Worm (Caenorhabditis elegans): ENCODE data around the gene C07B5.3.

C07B5.3 gene

DNA sequence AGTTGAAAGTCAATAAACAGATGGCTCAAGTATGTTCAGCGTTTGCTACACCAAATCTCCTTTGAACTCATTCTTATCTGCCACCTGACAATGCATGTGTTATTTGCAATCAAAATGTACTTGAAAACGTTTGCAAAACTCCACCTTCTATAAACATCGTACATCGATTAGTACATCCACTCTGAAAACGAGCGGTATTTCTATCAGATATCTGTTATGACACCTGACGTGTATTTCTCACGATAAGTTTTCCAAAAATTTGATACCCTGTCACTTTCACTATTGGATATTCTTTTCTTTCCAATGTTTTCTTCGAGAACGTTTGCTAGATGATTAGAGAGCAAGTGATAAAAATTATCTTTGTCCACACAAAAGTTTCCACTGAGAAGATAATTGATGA lies 21.4 kb upstream of the C07B5.3 start:
- TF ChIP-seq ets-7 (tag; optimal IDR thresholded peaks at IDR 0.05) (no peak), F13C5.2 (tag; optimal IDR thresholded peaks at IDR 0.05) (no peak), tbx-37 (GFP tag; conservative IDR thresholded peaks at IDR 0.05) (no peak), hnd-1 (tag; optimal IDR thresholded peaks at IDR 0.05) (no peak), scrt-1 (GFP tag; IDR thresholded peaks at IDR 0.05) (no peak), hmbx-1 (tag; optimal IDR thresholded peaks at IDR 0.05) (no peak), B0310.2 (tag; optimal IDR thresholded peaks at IDR 0.05) (no peak), aly-1 (tag; optimal IDR thresholded peaks at IDR 0.05) (no peak), sea-1 (GFP tag; conservative IDR thresholded peaks at IDR 0.05) (no peak), ceh-13 (GFP tag; optimal IDR thresholded peaks at IDR 0.05) (no peak), flt-1 (GFP tag; IDR thresholded peaks at IDR 0.05) (no peak), pes-1 (GFP tag; IDR thresholded peaks at IDR 0.05) (no peak), tra-4 (tag; optimal IDR thresholded peaks at IDR 0.05) (no peak), ceh-36 (tag; optimal IDR thresholded peaks at IDR 0.05) (no peak), hmg-4 (GFP tag; optimal IDR thresholded peaks at IDR 0.05) (no peak), tbx-11 (GFP tag; IDR thresholded peaks at IDR 0.05) (no peak)

DNA sequence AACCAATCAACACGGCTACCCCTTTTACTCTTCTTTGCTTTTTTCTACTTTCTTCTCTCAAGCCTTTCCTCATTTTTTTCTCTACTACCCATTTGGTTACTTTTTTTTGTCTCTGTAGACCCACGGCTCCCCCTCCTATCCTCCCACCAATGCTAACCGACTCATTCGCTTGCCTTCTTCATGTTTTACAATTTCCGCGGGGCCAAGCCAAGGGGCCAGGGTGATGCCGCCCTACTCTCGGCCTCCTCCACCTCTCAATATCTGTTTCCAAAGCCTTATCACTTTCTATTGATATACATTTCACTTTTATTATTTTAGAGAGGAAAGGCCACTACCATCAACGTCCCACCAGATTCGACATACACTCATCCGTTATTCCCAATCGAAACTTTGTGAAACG lies 20.3 kb upstream of the C07B5.3 start, which contains the start of gene F49E2.5:
F49E2.5 (plus strand) TSS at position 301 of the 400 bp plus-strand sequence.
- TF ChIP-seq ets-7 (tag; optimal IDR thresholded peaks at IDR 0.05), result no peak
- no peak for TF ChIP-seq aly-1 (tag; optimal IDR thresholded peaks at IDR 0.05)
- TF ChIP-seq F13C5.2 (tag; optimal IDR thresholded peaks at IDR 0.05), result no peak
- TF ChIP-seq hmbx-1 (tag; optimal IDR thresholded peaks at IDR 0.05), result no peak
- TF ChIP-seq ceh-13 (GFP tag; optimal IDR thresholded peaks at IDR 0.05), result no peak
- no peak for TF ChIP-seq tra-4 (tag; optimal IDR thresholded peaks at IDR 0.05)
- TF ChIP-seq sea-1 (GFP tag; conservative IDR thresholded peaks at IDR 0.05), result no peak
- TF ChIP-seq pes-1 (GFP tag; IDR thresholded peaks at IDR 0.05), result no peak
- no peak for TF ChIP-seq scrt-1 (GFP tag; IDR thresholded peaks at IDR 0.05)
- no peak for TF ChIP-seq tbx-37 (GFP tag; conservative IDR thresholded peaks at IDR 0.05)
- no peak for TF ChIP-seq B0310.2 (tag; optimal IDR thresholded peaks at IDR 0.05)
- no peak for TF ChIP-seq ama-1 (optimal IDR thresholded peaks at IDR 0.05)
- no peak for TF ChIP-seq hnd-1 (tag; optimal IDR thresholded peaks at IDR 0.05)

- TF ChIP-seq aly-1 (tag; optimal IDR thresholded peaks at IDR 0.05) (no peak), ceh-36 (tag; optimal IDR thresholded peaks at IDR 0.05) (no peak), ets-7 (tag; optimal IDR thresholded peaks at IDR 0.05) (no peak), hnd-1 (tag; optimal IDR thresholded peaks at IDR 0.05) (no peak), ama-1 (optimal IDR thresholded peaks at IDR 0.05) (no peak), tbx-37 (GFP tag; conservative IDR thresholded peaks at IDR 0.05) (no peak)
These were observed 17.4 kb upstream of the C07B5.3 start for ce11 chrX:9540464-9540863.

ce11 chrX:9539294-9540030 lies 16.4 kb upstream of the C07B5.3 start, which contains the start of gene nuc-1:
TSS of gene nuc-1 (plus strand) at chrX:9539905.
- TF ChIP-seq aly-1 (tag; optimal IDR thresholded peaks at IDR 0.05), result no peak
- TF ChIP-seq sea-1 (GFP tag; conservative IDR thresholded peaks at IDR 0.05), result no peak
- no peak for TF ChIP-seq tbx-11 (GFP tag; IDR thresholded peaks at IDR 0.05)
- TF ChIP-seq B0310.2 (tag; optimal IDR thresholded peaks at IDR 0.05), result no peak
- no peak for TF ChIP-seq ceh-13 (GFP tag; optimal IDR thresholded peaks at IDR 0.05)
- no peak for TF ChIP-seq pes-1 (GFP tag; IDR thresholded peaks at IDR 0.05)
- TF ChIP-seq ceh-36 (tag; optimal IDR thresholded peaks at IDR 0.05), result no peak
- TF ChIP-seq ama-1 (optimal IDR thresholded peaks at IDR 0.05), result no peak
- no peak for TF ChIP-seq hnd-1 (tag; optimal IDR thresholded peaks at IDR 0.05)
- no peak for TF ChIP-seq scrt-1 (GFP tag; IDR thresholded peaks at IDR 0.05)
- TF ChIP-seq hmbx-1 (tag; optimal IDR thresholded peaks at IDR 0.05), result no peak
- no peak for TF ChIP-seq tbx-37 (GFP tag; conservative IDR thresholded peaks at IDR 0.05)
- no peak for TF ChIP-seq flt-1 (GFP tag; IDR thresholded peaks at IDR 0.05)
- no peak for TF ChIP-seq ets-7 (tag; optimal IDR thresholded peaks at IDR 0.05)
- TF ChIP-seq hmg-4 (GFP tag; optimal IDR thresholded peaks at IDR 0.05), result no peak
- no peak for TF ChIP-seq F13C5.2 (tag; optimal IDR thresholded peaks at IDR 0.05)
- no peak for TF ChIP-seq tra-4 (tag; optimal IDR thresholded peaks at IDR 0.05)

ce11 chrX:9537538-9538172 lies 14.6 kb upstream of the C07B5.3 start:
- no peak for TF ChIP-seq ceh-36 (tag; optimal IDR thresholded peaks at IDR 0.05)
- no peak for TF ChIP-seq hnd-1 (tag; optimal IDR thresholded peaks at IDR 0.05)

- TF ChIP-seq hnd-1 (tag; optimal IDR thresholded peaks at IDR 0.05), result no peak
- no peak for TF ChIP-seq F13C5.2 (tag; optimal IDR thresholded peaks at IDR 0.05)
- no peak for TF ChIP-seq ceh-13 (GFP tag; optimal IDR thresholded peaks at IDR 0.05)
- no peak for TF ChIP-seq sea-1 (GFP tag; conservative IDR thresholded peaks at IDR 0.05)
- TF ChIP-seq ets-7 (tag; optimal IDR thresholded peaks at IDR 0.05), result no peak
- no peak for TF ChIP-seq ceh-36 (tag; optimal IDR thresholded peaks at IDR 0.05)
- TF ChIP-seq tbx-11 (GFP tag; IDR thresholded peaks at IDR 0.05), result no peak
- TF ChIP-seq ama-1 (optimal IDR thresholded peaks at IDR 0.05), result no peak
- no peak for TF ChIP-seq hmg-4 (GFP tag; optimal IDR thresholded peaks at IDR 0.05)
- TF ChIP-seq flt-1 (GFP tag; IDR thresholded peaks at IDR 0.05), result no peak
- no peak for TF ChIP-seq B0310.2 (tag; optimal IDR thresholded peaks at IDR 0.05)
- no peak for TF ChIP-seq pes-1 (GFP tag; IDR thresholded peaks at IDR 0.05)
- no peak for TF ChIP-seq hmbx-1 (tag; optimal IDR thresholded peaks at IDR 0.05)
- no peak for TF ChIP-seq aly-1 (tag; optimal IDR thresholded peaks at IDR 0.05)
- TF ChIP-seq tbx-37 (GFP tag; conservative IDR thresholded peaks at IDR 0.05), result no peak
These were observed 13.6 kb upstream of the C07B5.3 start, which contains the start of gene C07B5.8 for ce11 chrX:9536665-9537064. TSS of gene C07B5.8 (minus strand) at chrX:9536765.

- TF ChIP-seq hnd-1 (tag; optimal IDR thresholded peaks at IDR 0.05) (no peak), tra-4 (tag; optimal IDR thresholded peaks at IDR 0.05) (no peak), scrt-1 (GFP tag; IDR thresholded peaks at IDR 0.05) (no peak), B0310.2 (tag; optimal IDR thresholded peaks at IDR 0.05) (no peak), pes-1 (GFP tag; IDR thresholded peaks at IDR 0.05) (no peak), ceh-13 (GFP tag; optimal IDR thresholded peaks at IDR 0.05) (no peak), aly-1 (tag; optimal IDR thresholded peaks at IDR 0.05) (no peak), flt-1 (GFP tag; IDR thresholded peaks at IDR 0.05) (no peak), tbx-11 (GFP tag; IDR thresholded peaks at IDR 0.05) (no peak), F13C5.2 (tag; optimal IDR thresholded peaks at IDR 0.05) (no peak), hmbx-1 (tag; optimal IDR thresholded peaks at IDR 0.05) (no peak), hmg-4 (GFP tag; optimal IDR thresholded peaks at IDR 0.05) (no peak), ceh-36 (tag; optimal IDR thresholded peaks at IDR 0.05) (no peak), ets-7 (tag; optimal IDR thresholded peaks at IDR 0.05) (no peak), sea-1 (GFP tag; conservative IDR thresholded peaks at IDR 0.05) (no peak), ama-1 (optimal IDR thresholded peaks at IDR 0.05) (no peak), tbx-37 (GFP tag; conservative IDR thresholded peaks at IDR 0.05) (no peak)
These were observed 13.0 kb upstream of the C07B5.3 start for ce11 chrX:9536008-9536407.

Data from whole organism, early embryonic.